Worm (Caenorhabditis elegans) whole organism, late embryonic: Measurements from ENCODE around the gene grl-23.
A peak's percentile ranks its signal among the peaks of the same experiment; 100 is the strongest.

ENCODE experiments used
- C08G9.2 ChIP-seq: sonication (generic microtip); optimal IDR thresholded peaks from 2 replicates; lab custom pipeline; 2016; ENCODE audit warnings: mild to moderate bottlenecking, missing genetic modification characterization, moderate library complexity, missing compliant biosample characterization
- C38D4.7 ChIP-seq: fragments of 200-800 bp; sonication (Bioruptor generic); optimal IDR thresholded peaks from 2 replicates; lab custom pipeline; 2018; ENCODE audit warnings: mild to moderate bottlenecking, missing genetic modification characterization, moderate library complexity, missing compliant biosample characterization
- K09A11.1 ChIP-seq: sonication (generic microtip); optimal IDR thresholded peaks from 2 replicates; lab custom pipeline; 2017; ENCODE audit warnings: antibody characterized with exemption, mild to moderate bottlenecking, missing genetic modification characterization, missing compliant biosample characterization; ENCODE audit not compliant: insufficient read depth
- ahr-1 ChIP-seq: sonication (generic microtip); optimal IDR thresholded peaks from 2 replicates; lab custom pipeline; 2016; ENCODE audit warnings: missing genetic modification characterization, missing compliant biosample characterization
- ama-1 ChIP-seq: fragments of 150-350 bp; optimal IDR thresholded peaks from 2 replicates; lab custom pipeline; 2014
- ceh-14 ChIP-seq: sonication (generic microtip); optimal IDR thresholded peaks from 2 replicates; lab custom pipeline; 2016; ENCODE audit warnings: missing genotype, missing genetic modification characterization, missing compliant biosample characterization
- ceh-19 ChIP-seq: fragments of 200-800 bp; sonication (Bioruptor generic); optimal IDR thresholded peaks from 2 replicates; lab custom pipeline; 2018; ENCODE audit warnings: mild to moderate bottlenecking, missing genetic modification characterization, missing compliant biosample characterization
- ceh-22 ChIP-seq: sonication (generic microtip); optimal IDR thresholded peaks from 2 replicates; lab custom pipeline; 2017; ENCODE audit warnings: missing biosample characterization, missing genetic modification characterization
- ceh-30 ChIP-seq: fragments of 150-350 bp; optimal IDR thresholded peaks from 2 replicates; lab custom pipeline; 2014; ENCODE audit warnings: missing biosample characterization, missing genetic modification characterization
- ceh-31 ChIP-seq: sonication (generic microtip); optimal IDR thresholded peaks from 2 replicates; lab custom pipeline; 2016; ENCODE audit warnings: missing genetic modification characterization, missing compliant biosample characterization
- ceh-34 ChIP-seq: sonication (generic microtip); optimal IDR thresholded peaks from 2 replicates; lab custom pipeline; 2016; ENCODE audit warnings: mild to moderate bottlenecking, missing genetic modification characterization, missing compliant biosample characterization
- ceh-6 ChIP-seq: fragments of 200-800 bp; sonication (Bioruptor generic); optimal IDR thresholded peaks from 2 replicates; lab custom pipeline; 2018; ENCODE audit warnings: mild to moderate bottlenecking, missing genetic modification characterization, missing compliant biosample characterization
- ceh-9 ChIP-seq: sonication (generic microtip); optimal IDR thresholded peaks from 2 replicates; lab custom pipeline; 2016; ENCODE audit warnings: mild to moderate bottlenecking, missing genetic modification characterization, inconsistent platforms, missing compliant biosample characterization
- che-1 ChIP-seq: sonication (generic microtip); optimal IDR thresholded peaks from 2 replicates; lab custom pipeline; 2016; ENCODE audit warnings: mild to moderate bottlenecking, missing genetic modification characterization, missing compliant biosample characterization
- dmd-4 ChIP-seq: sonication (generic microtip); optimal IDR thresholded peaks from 2 replicates; lab custom pipeline; 2016; ENCODE audit warnings: borderline replicate concordance, missing genetic modification characterization, missing compliant biosample characterization
- dve-1 ChIP-seq: sonication (generic microtip); optimal IDR thresholded peaks from 2 replicates; lab custom pipeline; 2017; ENCODE audit warnings: antibody characterized with exemption, mild to moderate bottlenecking, missing genetic modification characterization, missing compliant biosample characterization
- elt-2 ChIP-seq: sonication (generic microtip); optimal IDR thresholded peaks from 2 replicates; lab custom pipeline; 2016; ENCODE audit warnings: missing genetic modification reagents, missing genetic modification characterization, missing compliant biosample characterization
- elt-4 ChIP-seq: sonication (generic microtip); optimal IDR thresholded peaks from 2 replicates; lab custom pipeline; 2016; ENCODE audit warnings: missing genetic modification characterization, missing compliant biosample characterization
- eyg-1 ChIP-seq: sonication (generic microtip); optimal IDR thresholded peaks from 2 replicates; lab custom pipeline; 2016; ENCODE audit warnings: missing genotype, missing genetic modification characterization, missing compliant biosample characterization
- fax-1 ChIP-seq: sonication (generic microtip); optimal IDR thresholded peaks from 2 replicates; lab custom pipeline; 2016; ENCODE audit warnings: missing genotype, missing genetic modification characterization, missing compliant biosample characterization
- fkh-6 ChIP-seq: sonication (generic microtip); optimal IDR thresholded peaks from 2 replicates; lab custom pipeline; 2016; ENCODE audit warnings: missing genetic modification characterization, missing compliant biosample characterization
- gmeb-2 ChIP-seq: sonication (generic microtip); optimal IDR thresholded peaks from 2 replicates; lab custom pipeline; 2016; ENCODE audit warnings: missing genetic modification characterization, inconsistent platforms, missing compliant biosample characterization
- hlh-13 ChIP-seq: fragments of 200-800 bp; sonication (Bioruptor generic); optimal IDR thresholded peaks from 2 replicates; lab custom pipeline; 2018; ENCODE audit warnings: mild to moderate bottlenecking, missing genetic modification characterization, missing compliant biosample characterization
- hlh-15 ChIP-seq: sonication (generic microtip); optimal IDR thresholded peaks from 2 replicates; lab custom pipeline; 2016; ENCODE audit warnings: missing genetic modification characterization, missing compliant biosample characterization
- hlh-30 ChIP-seq: sonication (generic microtip); optimal IDR thresholded peaks from 2 replicates; lab custom pipeline; 2017; ENCODE audit warnings: antibody characterized with exemption, missing genetic modification characterization, missing compliant biosample characterization; ENCODE audit not compliant: insufficient read depth
- hlh-8 ChIP-seq: sonication (generic microtip); optimal IDR thresholded peaks from 2 replicates; lab custom pipeline; 2016; ENCODE audit warnings: missing genotype, missing genetic modification characterization, missing compliant biosample characterization
- lim-6 ChIP-seq: sonication (generic microtip); optimal IDR thresholded peaks from 2 replicates; lab custom pipeline; 2016; ENCODE audit warnings: missing genetic modification characterization, missing compliant biosample characterization
- madf-2 ChIP-seq: sonication (generic microtip); optimal IDR thresholded peaks from 2 replicates; lab custom pipeline; 2017; ENCODE audit warnings: missing genetic modification characterization, missing compliant biosample characterization
- mec-3 ChIP-seq: sonication (generic microtip); optimal IDR thresholded peaks from 2 replicates; lab custom pipeline; 2016; ENCODE audit warnings: borderline replicate concordance, missing genetic modification characterization, missing compliant biosample characterization
- nhr-11 ChIP-seq: fragments of 150-350 bp; optimal IDR thresholded peaks from 2 replicates; lab custom pipeline; 2014; ENCODE audit warnings: missing biosample characterization, missing genetic modification characterization
- nhr-232 ChIP-seq: sonication (generic microtip); optimal IDR thresholded peaks from 2 replicates; lab custom pipeline; 2016; ENCODE audit warnings: missing genetic modification characterization, missing compliant biosample characterization
- npax-4 ChIP-seq: sonication (generic microtip); optimal IDR thresholded peaks from 2 replicates; lab custom pipeline; 2016; ENCODE audit warnings: missing genetic modification characterization, missing compliant biosample characterization
- odd-2 ChIP-seq: sonication (generic microtip); optimal IDR thresholded peaks from 2 replicates; lab custom pipeline; 2017; ENCODE audit warnings: antibody characterized with exemption, mild to moderate bottlenecking, missing genetic modification characterization, missing compliant biosample characterization
- pax-1 ChIP-seq: fragments of 150-350 bp; optimal IDR thresholded peaks from 2 replicates; lab custom pipeline; 2014; ENCODE audit warnings: missing biosample characterization, missing genetic modification characterization
- pha-2 ChIP-seq: sonication (generic microtip); optimal IDR thresholded peaks from 2 replicates; lab custom pipeline; 2017; ENCODE audit warnings: mild to moderate bottlenecking, missing genetic modification characterization, missing compliant biosample characterization
- pha-4 ChIP-seq: fragments of 150-350 bp; optimal IDR thresholded peaks from 2 replicates; lab custom pipeline; 2018; ENCODE audit warnings: missing biosample characterization, missing genetic modification reagents, missing genetic modification characterization
- pqm-1 ChIP-seq: sonication (generic microtip); optimal IDR thresholded peaks from 2 replicates; lab custom pipeline; 2016; ENCODE audit warnings: missing genetic modification characterization, missing compliant biosample characterization
- pros-1 ChIP-seq: fragments of 150-350 bp; optimal IDR thresholded peaks from 2 replicates; lab custom pipeline; 2014; ENCODE audit warnings: missing biosample characterization, missing genetic modification reagents, missing genetic modification characterization
- rnt-1 ChIP-seq: sonication (generic microtip); optimal IDR thresholded peaks from 2 replicates; lab custom pipeline; 2016; ENCODE audit warnings: missing genetic modification characterization, missing compliant biosample characterization
- sdc-2 ChIP-seq: sonication (generic microtip); optimal IDR thresholded peaks from 2 replicates; lab custom pipeline; 2016; ENCODE audit warnings: missing genotype, missing genetic modification characterization, missing compliant biosample characterization
- sox-2 ChIP-seq: fragments of 200-800 bp; sonication (Bioruptor generic); IDR thresholded peaks from 2 replicates; pipeline ENCODE4 v1.3.6; 2022; ENCODE audit warnings: missing genetic modification reagents, missing genetic modification characterization, missing compliant biosample characterization
- sox-4 ChIP-seq: sonication (generic microtip); optimal IDR thresholded peaks from 2 replicates; lab custom pipeline; 2017; ENCODE audit warnings: mild to moderate bottlenecking, missing genetic modification characterization, inconsistent platforms, missing compliant biosample characterization
- syd-9 ChIP-seq: sonication (generic microtip); optimal IDR thresholded peaks from 2 replicates; lab custom pipeline; 2016; ENCODE audit warnings: mild to moderate bottlenecking, missing genetic modification characterization, moderate library complexity, missing compliant biosample characterization
- tbx-2 ChIP-seq: sonication (generic microtip); optimal IDR thresholded peaks from 2 replicates; lab custom pipeline; 2016; ENCODE audit warnings: missing genetic modification characterization, missing compliant biosample characterization
- tbx-7 ChIP-seq: sonication (generic microtip); optimal IDR thresholded peaks from 2 replicates; lab custom pipeline; 2016; ENCODE audit warnings: missing genotype, missing genetic modification characterization, missing compliant biosample characterization
- ttx-3 ChIP-seq: sonication (generic microtip); optimal IDR thresholded peaks from 2 replicates; lab custom pipeline; 2016; ENCODE audit warnings: missing genetic modification reagents, missing genetic modification characterization, missing compliant biosample characterization
- unc-3 ChIP-seq, 2 experiments: fragments of 200-800 bp in 1 of 2; sonication (Bioruptor generic) in 1 of 2; sonication (generic microtip) in 1 of 2; conservative IDR thresholded peaks in 1 of 2; optimal IDR thresholded peaks in 1 of 2; 2 replicates each; pipeline versions ENCODE4 v1.3.6 to Lab custom; 2016 to 2022; ENCODE audit warnings: missing compliant biosample characterization in 2 of 2, missing genetic modification characterization in 2 of 2, missing genetic modification reagents in 1 of 2
- unc-55 ChIP-seq: sonication (generic microtip); optimal IDR thresholded peaks from 2 replicates; lab custom pipeline; 2017; ENCODE audit warnings: missing biosample characterization, missing genetic modification reagents, missing genetic modification characterization
- zip-5 ChIP-seq: sonication (generic microtip); optimal IDR thresholded peaks from 2 replicates; lab custom pipeline; 2016; ENCODE audit warnings: missing genetic modification characterization, missing compliant biosample characterization
- ztf-16 ChIP-seq: sonication (generic microtip); optimal IDR thresholded peaks from 2 replicates; lab custom pipeline; 2017; ENCODE audit warnings: missing genetic modification characterization, missing compliant biosample characterization

Gene grl-23

ce11 chrV:12599110-12599509 lies 22.4 kb upstream of the grl-23 start, which contains the start of the genes C14C10.10 and ril-2:
Gene C14C10.10, minus strand, starts transcription at chrV:12599128.
Gene ril-2, minus strand, starts transcription at chrV:12599157.
- no peak for TF ChIP-seq ceh-31 (tag; lab: Kevin White, UChicago)
- no peak for TF ChIP-seq ceh-14 (tag; lab: Kevin White, UChicago)
- no peak for TF ChIP-seq K09A11.1 (tag; lab: Kevin White, UChicago)
- TF ChIP-seq pros-1 (tag; lab: Kevin White, UChicago): no peak
- TF ChIP-seq nhr-11 (tag; lab: Kevin White, UChicago): no peak
- no peak for TF ChIP-seq C08G9.2
- no peak for TF ChIP-seq rnt-1 (tag; lab: Kevin White, UChicago)
- TF ChIP-seq hlh-15 (tag; lab: Kevin White, UChicago): no peak
- no peak for TF ChIP-seq sox-2

- TF ChIP-seq ceh-31 (tag; lab: Kevin White, UChicago) (peak; percentile 54), ttx-3 (tag; lab: Kevin White, UChicago) (no peak), odd-2 (tag; lab: Kevin White, UChicago) (peak; percentile 37), sox-4 (peak; percentile 64), unc-3 (GFP tag; conservative IDR thresholded peaks at IDR 0.05; lab: Robert Waterston, UW) (peak; percentile 38; the same call in 1 of the 2 replicates), unc-3 (tag; optimal IDR thresholded peaks at IDR 0.05; lab: Kevin White, UChicago) (peak; percentile 2), hlh-8 (peak; percentile 31), ceh-19 (peak; percentile 54), hlh-13 (peak; percentile 58), gmeb-2 (peak; percentile 64), ceh-30 (tag; lab: Kevin White, UChicago) (no peak), C08G9.2 (peak; percentile 67), mec-3 (tag; lab: Kevin White, UChicago) (no peak), tbx-2 (tag; lab: Kevin White, UChicago) (peak; percentile 55), ceh-6 (GFP tag; lab: Kevin White, UChicago) (peak; percentile 63), elt-4 (tag; lab: Kevin White, UChicago) (no peak), lim-6 (tag; lab: Kevin White, UChicago) (no peak), C38D4.7 (GFP tag; lab: Kevin White, UChicago) (peak; percentile 35), fkh-6 (peak; percentile 53), nhr-232 (tag; lab: Kevin White, UChicago) (peak; percentile 51), pqm-1 (tag; lab: Kevin White, UChicago) (no peak), che-1 (tag; lab: Kevin White, UChicago) (peak; percentile 66), sox-2 (no peak), fax-1 (peak; percentile 46), dmd-4 (tag; lab: Kevin White, UChicago) (no peak), rnt-1 (tag; lab: Kevin White, UChicago) (peak; percentile 64), pax-1 (tag; lab: Kevin White, UChicago) (no peak), hlh-30 (tag; lab: Kevin White, UChicago) (no peak), tbx-7 (tag; lab: Kevin White, UChicago) (peak; percentile 38), ztf-16 (tag; lab: Kevin White, UChicago) (peak; percentile 65), ceh-22 (tag; lab: Kevin White, UChicago) (no peak), unc-55 (GFP tag; lab: Kevin White, UChicago) (no peak), ahr-1 (tag; lab: Kevin White, UChicago) (no peak), madf-2 (peak; percentile 24), ceh-34 (tag; lab: Kevin White, UChicago) (peak; percentile 78), elt-2 (tag; lab: Kevin White, UChicago) (peak; percentile 89), K09A11.1 (tag; lab: Kevin White, UChicago) (no peak), syd-9 (tag; lab: Kevin White, UChicago) (peak; percentile 63), pha-4 (tag; lab: Kevin White, UChicago) (no peak), dve-1 (tag; lab: Kevin White, UChicago) (peak; percentile 52), eyg-1 (tag; lab: Kevin White, UChicago) (peak; percentile 60), ama-1 (lab: Kevin White, UChicago) (no peak), zip-5 (tag; lab: Kevin White, UChicago) (peak; percentile 48), ceh-9 (tag; lab: Kevin White, UChicago) (no peak), npax-4 (peak; percentile 23), pha-2 (tag; lab: Kevin White, UChicago) (peak; percentile 72), sdc-2 (tag; lab: Kevin White, UChicago) (peak; percentile 28)
These were observed 20.1 kb upstream of the grl-23 start for ce11 chrV:12596795-12597194.
